Worm (Caenorhabditis elegans) whole organism, L2 larva: Measurements from ENCODE around the gene R160.5.
A peak's percentile ranks its signal among the peaks of the same experiment; 100 is the strongest.

ENCODE experiments used
- C34F6.9 ChIP-seq: fragments of 150-350 bp; optimal IDR thresholded peaks from 2 replicates; lab custom pipeline; 2014; ENCODE audit warnings: missing biosample characterization, missing genetic modification characterization
- R02D3.7 ChIP-seq: fragments of 150-350 bp; optimal IDR thresholded peaks from 2 replicates; lab custom pipeline; 2014; ENCODE audit warnings: missing biosample characterization, missing genetic modification characterization
- ZK546.5 ChIP-seq: sonication (generic microtip); optimal IDR thresholded peaks from 2 replicates; lab custom pipeline; 2017; ENCODE audit warnings: missing biosample characterization, missing genetic modification characterization
- aly-2 ChIP-seq: fragments of 150-350 bp; optimal IDR thresholded peaks from 2 replicates; lab custom pipeline; 2014; ENCODE audit warnings: missing biosample characterization, missing genetic modification characterization
- ama-1 ChIP-seq: fragments of 150-350 bp; optimal IDR thresholded peaks from 2 replicates; lab custom pipeline; 2018; ENCODE audit warnings: inconsistent platforms
- ceh-16 ChIP-seq: fragments of 150-350 bp; optimal IDR thresholded peaks from 2 replicates; lab custom pipeline; 2014; ENCODE audit warnings: missing biosample characterization, missing genetic modification characterization
- ceh-82 ChIP-seq: fragments of 150-350 bp; optimal IDR thresholded peaks from 2 replicates; lab custom pipeline; 2014; ENCODE audit warnings: missing biosample characterization, missing genetic modification characterization
- egl-27 ChIP-seq: sonication (generic microtip); optimal IDR thresholded peaks from 3 replicates; lab custom pipeline; 2017; ENCODE audit warnings: missing biosample characterization, missing genetic modification reagents, missing genetic modification characterization
- elt-1 ChIP-seq: fragments of 150-350 bp; optimal IDR thresholded peaks from 2 replicates; lab custom pipeline; 2014; ENCODE audit warnings: missing biosample characterization, missing genetic modification characterization
- elt-3 ChIP-seq: sonication (generic microtip); optimal IDR thresholded peaks from 2 replicates; lab custom pipeline; 2017; ENCODE audit warnings: missing biosample characterization, missing genetic modification characterization
- fos-1 ChIP-seq: fragments of 150-350 bp; optimal IDR thresholded peaks from 2 replicates; lab custom pipeline; 2014; ENCODE audit warnings: missing biosample characterization, missing genetic modification characterization
- gmeb-1 ChIP-seq: fragments of 150-350 bp; optimal IDR thresholded peaks from 2 replicates; lab custom pipeline; 2014; ENCODE audit warnings: missing biosample characterization, missing genetic modification characterization
- lin-11 ChIP-seq: fragments of 150-350 bp; sonication (generic microtip); optimal IDR thresholded peaks from 2 replicates; lab custom pipeline; 2014; ENCODE audit warnings: missing biosample characterization, missing genetic modification characterization, inconsistent platforms, mixed read lengths
- lin-13 ChIP-seq: fragments of 150-350 bp; optimal IDR thresholded peaks from 2 replicates; lab custom pipeline; 2014; ENCODE audit warnings: missing biosample characterization, missing genetic modification reagents, missing genetic modification characterization
- lin-39 ChIP-seq: fragments of 150-350 bp; optimal IDR thresholded peaks from 2 replicates; lab custom pipeline; 2014; ENCODE audit warnings: missing biosample characterization, missing genetic modification reagents, missing genetic modification characterization
- lsy-2 ChIP-seq, 2 experiments: fragments of 150-350 bp in 1 of 2; sonication (generic microtip) in 1 of 2; optimal IDR thresholded peaks; 2 replicates each; lab custom pipeline; 2014 to 2017; ENCODE audit warnings: missing biosample characterization in 2 of 2, missing genetic modification characterization in 2 of 2
- mab-5 ChIP-seq: fragments of 150-350 bp; optimal IDR thresholded peaks from 2 replicates; lab custom pipeline; 2014; ENCODE audit warnings: missing biosample characterization, missing genetic modification characterization
- mbf-1 ChIP-seq: sonication (generic microtip); optimal IDR thresholded peaks from 2 replicates; lab custom pipeline; 2017; ENCODE audit warnings: missing biosample characterization, missing genetic modification characterization
- nhr-11 ChIP-seq: fragments of 150-350 bp; optimal IDR thresholded peaks from 2 replicates; lab custom pipeline; 2014; ENCODE audit warnings: missing biosample characterization, missing genetic modification characterization
- nhr-12 ChIP-seq: fragments of 150-350 bp; optimal IDR thresholded peaks from 2 replicates; lab custom pipeline; 2014; ENCODE audit warnings: missing biosample characterization, missing genetic modification characterization
- nhr-129 ChIP-seq: fragments of 150-350 bp; optimal IDR thresholded peaks from 2 replicates; lab custom pipeline; 2014; ENCODE audit warnings: missing biosample characterization, missing genetic modification characterization
- nhr-237 ChIP-seq: fragments of 150-350 bp; optimal IDR thresholded peaks from 2 replicates; lab custom pipeline; 2014; ENCODE audit warnings: missing biosample characterization, missing genetic modification characterization
- nhr-25 ChIP-seq: fragments of 150-350 bp; sonication (generic microtip); optimal IDR thresholded peaks from 3 replicates; lab custom pipeline; 2014; ENCODE audit warnings: missing biosample characterization, missing genetic modification characterization
- nhr-6 ChIP-seq: fragments of 150-350 bp; optimal IDR thresholded peaks from 2 replicates; lab custom pipeline; 2014; ENCODE audit warnings: missing biosample characterization, missing genetic modification characterization
- sem-4 ChIP-seq: fragments of 150-350 bp; optimal IDR thresholded peaks from 2 replicates; lab custom pipeline; 2014; ENCODE audit warnings: missing biosample characterization, missing genetic modification reagents, missing genetic modification characterization
- skn-1 ChIP-seq: sonication (generic microtip); optimal IDR thresholded peaks from 2 replicates; lab custom pipeline; 2017; ENCODE audit warnings: missing biosample characterization, missing genetic modification characterization
- sma-3 ChIP-seq: sonication (generic microtip); optimal IDR thresholded peaks from 2 replicates; lab custom pipeline; 2016; ENCODE audit warnings: missing genetic modification reagents, missing genetic modification characterization, missing compliant biosample characterization
- sma-9 ChIP-seq, 2 experiments: fragments of 150-350 bp in 1 of 2; sonication (generic microtip) in 1 of 2; optimal IDR thresholded peaks; 2 replicates each; lab custom pipeline; 2014 to 2016; ENCODE audit warnings: missing genetic modification characterization in 2 of 2, mild to moderate bottlenecking in 1 of 2, missing biosample characterization in 1 of 2, missing compliant biosample characterization in 1 of 2, missing genetic modification reagents in 1 of 2, moderate library complexity in 1 of 2
- snpc-4 ChIP-seq: fragments of 150-350 bp; optimal IDR thresholded peaks from 2 replicates; lab custom pipeline; 2014; ENCODE audit warnings: missing biosample characterization, missing genetic modification characterization
- unc-39 ChIP-seq: fragments of 150-350 bp; optimal IDR thresholded peaks from 2 replicates; lab custom pipeline; 2014; ENCODE audit warnings: missing biosample characterization, missing genetic modification characterization
- unc-55 ChIP-seq: fragments of 150-350 bp; sonication (generic microtip); optimal IDR thresholded peaks from 3 replicates; lab custom pipeline; 2014; ENCODE audit warnings: missing biosample characterization, missing genetic modification reagents, missing genetic modification characterization
- zag-1 ChIP-seq: fragments of 150-350 bp; optimal IDR thresholded peaks from 2 replicates; lab custom pipeline; 2014; ENCODE audit warnings: missing biosample characterization, missing genetic modification characterization
- ztf-11 ChIP-seq: sonication (generic microtip); optimal IDR thresholded peaks from 2 replicates; lab custom pipeline; 2017; ENCODE audit warnings: missing biosample characterization, missing genetic modification characterization

Gene R160.5

DNA sequence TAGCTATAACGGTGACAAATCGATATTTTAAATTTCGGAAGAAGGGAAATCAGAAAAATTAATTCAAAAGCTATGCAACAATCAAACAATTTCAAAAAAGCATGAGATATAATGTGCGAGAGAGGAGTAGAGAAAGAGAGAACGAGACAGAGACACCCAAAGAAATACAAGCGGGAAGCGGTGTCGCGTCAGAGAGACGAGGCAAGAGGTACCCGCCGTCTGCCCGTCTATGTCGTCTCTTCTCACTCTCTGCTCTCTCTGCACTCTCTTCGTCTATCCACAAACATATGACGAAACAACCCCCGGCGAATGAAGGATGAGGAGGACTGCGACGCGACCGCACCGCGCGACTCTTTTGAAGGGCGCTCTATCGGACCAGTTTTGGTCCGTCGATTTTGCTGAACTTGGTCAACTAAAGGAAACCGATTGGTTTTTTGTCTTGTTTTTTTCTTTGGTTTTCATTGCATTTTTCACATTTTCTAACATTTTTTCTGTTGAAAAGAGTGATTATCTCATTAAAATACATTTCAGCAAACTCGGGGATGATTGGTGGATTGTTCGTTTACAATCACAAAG is 18.3 kb upstream of the R160.5 start, which contains the start of gene dpy-23 (continued):
- TF ChIP-seq nhr-237 (tag; lab: Kevin White, UChicago) (peak; percentile 57), snpc-4 (tag; lab: Kevin White, UChicago) (peak; percentile 32), mab-5 (peak; percentile 90), aly-2 (tag; lab: Kevin White, UChicago) (no peak), ztf-11 (tag; lab: Kevin White, UChicago) (no peak), lin-11 (tag; lab: Kevin White, UChicago) (peak; percentile 96), skn-1 (no peak), sma-9 (GFP tag; optimal IDR thresholded peaks at IDR 0.05; lab: Kevin White, UChicago) (peak; percentile 97), sma-9 (tag; optimal IDR thresholded peaks at IDR 0.05; lab: Kevin White, UChicago) (no peak), lin-13 (GFP tag; lab: Kevin White, UChicago) (peak; percentile 93), elt-3 (tag; lab: Kevin White, UChicago) (no peak), ceh-16 (tag; lab: Kevin White, UChicago) (peak; percentile 84), nhr-6 (tag; lab: Kevin White, UChicago) (peak; percentile 88), gmeb-1 (peak; percentile 69), C34F6.9 (peak; percentile 97), nhr-11 (tag; lab: Kevin White, UChicago) (no peak), zag-1 (tag; lab: Kevin White, UChicago) (peak; percentile 95), unc-55 (GFP tag; lab: Kevin White, UChicago) (peak; percentile 97), ama-1 (lab: Kevin White, UChicago) (no peak), sma-3 (GFP tag; lab: Kevin White, UChicago) (peak; percentile 91)

DNA sequence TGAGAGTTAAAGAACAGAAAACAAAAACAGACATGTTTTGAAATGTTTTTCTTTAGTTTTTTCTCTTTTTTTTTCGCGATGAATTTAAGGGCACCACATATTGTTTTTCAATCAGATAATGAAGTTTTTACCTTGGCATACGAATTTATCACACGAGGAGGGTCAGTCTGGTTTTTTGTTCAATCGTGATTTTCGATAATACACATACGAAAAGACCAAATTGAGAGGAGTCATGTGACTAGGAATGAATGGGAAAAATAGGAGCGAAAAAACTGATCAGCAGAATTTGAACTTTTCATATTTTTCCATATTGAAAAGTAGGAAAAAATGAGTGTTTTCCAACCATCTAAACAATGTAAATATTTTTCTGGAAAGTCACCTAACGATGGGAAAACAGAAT is 15.8 kb upstream of the R160.5 start:
- no peak for TF ChIP-seq unc-39
- no peak for TF ChIP-seq nhr-129 (tag; lab: Kevin White, UChicago)
- TF ChIP-seq nhr-25 (tag; lab: Kevin White, UChicago), result peak; percentile 71
- TF ChIP-seq egl-27 (tag; lab: Kevin White, UChicago), result no peak
- peak; percentile 41 for TF ChIP-seq gmeb-1
- TF ChIP-seq sma-3 (GFP tag; lab: Kevin White, UChicago), result no peak
- TF ChIP-seq lin-39 (tag; lab: Kevin White, UChicago), result no peak
- no peak for TF ChIP-seq sem-4 (tag; lab: Kevin White, UChicago)
- TF ChIP-seq, all 48 proteins: peak for 2

DNA sequence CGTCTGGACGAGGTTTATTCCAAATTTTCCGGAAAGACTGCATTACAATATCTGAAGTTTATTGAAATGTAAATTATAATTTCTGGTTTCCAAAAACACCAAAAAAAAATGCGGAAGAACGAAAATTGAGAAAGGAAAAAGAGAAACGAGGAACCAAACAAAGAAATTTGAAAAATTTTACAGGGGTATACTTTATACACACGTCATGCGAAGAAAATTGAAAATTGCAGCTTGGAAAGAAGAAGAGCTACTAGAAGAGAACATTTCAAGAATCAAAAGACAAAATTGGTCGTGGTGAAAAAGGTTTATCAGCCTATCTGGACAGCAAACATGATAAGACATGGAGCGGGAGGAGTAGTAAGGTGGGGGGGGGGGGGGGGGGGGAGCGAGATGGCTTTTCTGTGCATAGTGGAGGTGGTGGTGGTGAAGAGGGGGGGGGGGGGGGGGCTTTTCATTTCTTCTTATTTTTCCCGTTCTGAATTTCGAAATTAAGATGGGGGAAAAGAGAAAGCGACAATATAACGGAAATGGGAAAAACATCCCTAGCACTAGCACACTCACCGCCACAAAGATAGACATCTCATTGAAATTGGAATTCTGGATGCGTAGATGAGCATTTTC is 12.8 kb upstream of the R160.5 start, which contains the start of gene lst-2:
Gene lst-2, minus strand, starts transcription at position 51 of the 621 bp plus-strand sequence.
- TF ChIP-seq ceh-16 (tag; lab: Kevin White, UChicago) (no peak), unc-55 (GFP tag; lab: Kevin White, UChicago) (peak; percentile 11), fos-1 (no peak)

ce11 chrX:4377689-4378088 is 7.0 kb upstream of the R160.5 start, which contains the start of gene R160.12:
TSS of gene R160.12 (minus strand) at chrX:4377789.
- TF ChIP-seq snpc-4 (tag; lab: Kevin White, UChicago) (no peak), nhr-12 (tag; lab: Kevin White, UChicago) (no peak)

- no peak for TF ChIP-seq ZK546.5 (tag; lab: Kevin White, UChicago)
Observed at ce11 chrX:4376801-4377200, 6.1 kb upstream of the R160.5 start, which contains the start of gene R160.2. TSS of gene R160.2 (minus strand) at chrX:4376901.

- TF ChIP-seq lsy-2 (tag; optimal IDR thresholded peaks at IDR 0.05; lab: Kevin White, UChicago) (no peak), aly-2 (tag; lab: Kevin White, UChicago) (no peak), ceh-82 (tag; lab: Kevin White, UChicago) (no peak), R02D3.7 (tag; lab: Kevin White, UChicago) (no peak), sma-9 (GFP tag; optimal IDR thresholded peaks at IDR 0.05; lab: Kevin White, UChicago) (no peak), sma-9 (tag; optimal IDR thresholded peaks at IDR 0.05; lab: Kevin White, UChicago) (no peak), unc-39 (no peak), elt-1 (no peak), sma-3 (GFP tag; lab: Kevin White, UChicago) (no peak), lin-11 (tag; lab: Kevin White, UChicago) (no peak), mbf-1 (no peak), ZK546.5 (tag; lab: Kevin White, UChicago) (no peak)
Observed at ce11 chrX:4373123-4373522, 2.5 kb upstream of the R160.5 start, which contains the start of gene R160.6. TSS of gene R160.6 (minus strand) at chrX:4373223.
